Worm (Caenorhabditis elegans) whole organism, late embryonic: Measurements from ENCODE around the gene F21H7.12.

Source experiments
- elt-2 ChIP-seq: sonication (generic microtip); optimal IDR thresholded peaks from 2 replicates; lab custom pipeline; 2016; ENCODE audit warnings: missing genetic modification reagents, missing genetic modification characterization, missing compliant biosample characterization
- lim-6 ChIP-seq: sonication (generic microtip); optimal IDR thresholded peaks from 2 replicates; lab custom pipeline; 2016; ENCODE audit warnings: missing genetic modification characterization, missing compliant biosample characterization
- pha-4 ChIP-seq: fragments of 150-350 bp; optimal IDR thresholded peaks from 2 replicates; lab custom pipeline; 2018; ENCODE audit warnings: missing biosample characterization, missing genetic modification reagents, missing genetic modification characterization
- unc-42 ChIP-seq: sonication (generic microtip); optimal IDR thresholded peaks from 2 replicates; lab custom pipeline; 2016; ENCODE audit warnings: missing genotype, missing genetic modification characterization, missing compliant biosample characterization
- unc-86 ChIP-seq: sonication (generic microtip); optimal IDR thresholded peaks from 2 replicates; lab custom pipeline; 2016; ENCODE audit warnings: missing genetic modification characterization, missing compliant biosample characterization

- TF ChIP-seq unc-42 = no peak
- no peak for TF ChIP-seq elt-2 (tag; lab: Kevin White, UChicago)
- no peak for TF ChIP-seq unc-86
- no peak for TF ChIP-seq lim-6
- no peak for TF ChIP-seq pha-4
Measured at ce11 chrV:16218972-16219757, 10.8 kb upstream of the F21H7.12 start, which contains the start of gene glc-1.
